Worm (Caenorhabditis elegans): Measurements from ENCODE around the gene nspe-5.

ce11 chrII:12661930-12662329, 33.3 kb downstream of the nspe-5 start:
- TF ChIP-seq bed-2 (GFP tag; IDR thresholded peaks at IDR 0.05): no peak
- TF ChIP-seq tbx-9 (tag; optimal IDR thresholded peaks at IDR 0.05; ENCODE audit: borderline replicate concordance): no peak
- TF ChIP-seq ama-1 (optimal IDR thresholded peaks at IDR 0.05): no peak
- TF ChIP-seq ama-1 (GFP tag; optimal IDR thresholded peaks at IDR 0.05): no peak
- no peak for TF ChIP-seq cebp-1 (GFP tag; IDR thresholded peaks at IDR 0.05)
- TF ChIP-seq cebp-1 (tag; optimal IDR thresholded peaks at IDR 0.05): no peak

All from whole organism, young adult.